Fruit fly (Drosophila melanogaster) whole organism, embryonic: Measurements from ENCODE around the gene pit.
A peak's percentile ranks its signal among the peaks of the same experiment; 100 is the strongest.

ENCODE experiments used
- CG10209 ChIP-seq: fragments of 200-800 bp; sonication (Bioruptor generic); optimal IDR thresholded peaks from 3 replicates; lab custom pipeline; 2017; ENCODE audit warnings: missing biosample characterization, mild to moderate bottlenecking, missing genetic modification characterization, missing genetic modification reagents
- CG11398 ChIP-seq: fragments of 200-800 bp; sonication (Bioruptor generic); optimal IDR thresholded peaks from 2 replicates; lab custom pipeline; 2016; ENCODE audit warnings: missing biosample characterization, missing genetic modification characterization
- CG13123 ChIP-seq: fragments of 200-800 bp; sonication (Bioruptor generic); optimal IDR thresholded peaks from 2 replicates; lab custom pipeline; 2016; ENCODE audit warnings: missing biosample characterization, missing genetic modification characterization
- CG16863 ChIP-seq: fragments of 200-800 bp; sonication (Bioruptor generic); optimal IDR thresholded peaks from 3 replicates; lab custom pipeline; 2016; ENCODE audit warnings: missing biosample characterization, missing genetic modification characterization
- CG17829 ChIP-seq: fragments of 200-800 bp; optimal IDR thresholded peaks from 2 replicates; lab custom pipeline; 2019; ENCODE audit warnings: missing biosample characterization, mild to moderate bottlenecking, missing genetic modification characterization, moderate library complexity
- CG1792 ChIP-seq: fragments of 200-800 bp; sonication (Bioruptor generic); optimal IDR thresholded peaks from 2 replicates; lab custom pipeline; 2016; ENCODE audit warnings: missing biosample characterization, missing genetic modification characterization
- CG18011 ChIP-seq: fragments of 200-800 bp; sonication (Bioruptor generic); optimal IDR thresholded peaks from 2 replicates; lab custom pipeline; 2017; ENCODE audit warnings: missing biosample characterization, missing genetic modification characterization, mild to moderate bottlenecking, moderate library complexity, missing genotype
- CG4404 ChIP-seq: fragments of 200-800 bp; sonication (Bioruptor generic); IDR thresholded peaks from 2 replicates; pipeline ENCODE4 v1.3.6; 2022; ENCODE audit warnings: missing biosample characterization, missing genetic modification characterization
- CG6765 ChIP-seq: fragments of 200-800 bp; sonication (Bioruptor generic); optimal IDR thresholded peaks from 3 replicates; lab custom pipeline; 2017; ENCODE audit warnings: missing biosample characterization, mild to moderate bottlenecking, missing genetic modification characterization
- CG7963 ChIP-seq: fragments of 200-800 bp; sonication (Bioruptor generic); IDR thresholded peaks from 3 replicates; pipeline ENCODE4 v1.3.6; 2022; ENCODE audit warnings: missing biosample characterization, missing genetic modification characterization; ENCODE audit not compliant: partially characterized antibody
- CG8478 ChIP-seq: fragments of >200 bp; optimal IDR thresholded peaks from 2 replicates; lab custom pipeline; 2018
- Drgx ChIP-seq: fragments of 200-800 bp; sonication (Bioruptor generic); IDR thresholded peaks from 2 replicates; pipeline ENCODE4 v1.3.6; 2022; ENCODE audit warnings: missing biosample characterization, missing genetic modification characterization
- E2f1 ChIP-seq: fragments of 200-800 bp; sonication (Bioruptor generic); IDR thresholded peaks from 2 replicates; pipeline ENCODE4 v1.3.6; 2022; ENCODE audit warnings: missing biosample characterization, missing genetic modification characterization
- E2f2 ChIP-seq: fragments of 200-800 bp; sonication (Bioruptor generic); IDR thresholded peaks from 2 replicates; pipeline ENCODE4 v1.3.6; 2022; ENCODE audit warnings: missing biosample characterization, missing genetic modification characterization
- Fer1 ChIP-seq: fragments of 200-800 bp; sonication (Bioruptor generic); optimal IDR thresholded peaks from 2 replicates; lab custom pipeline; 2017; ENCODE audit warnings: missing biosample characterization, mild to moderate bottlenecking, missing genetic modification characterization
- GATAe ChIP-seq: fragments of 200-800 bp; sonication (Bioruptor generic); conservative IDR thresholded peaks from 2 replicates; pipeline ENCODE4 v1.3.6; 2022; ENCODE audit warnings: missing biosample characterization, missing genetic modification characterization
- H2.0 ChIP-seq: fragments of 200-800 bp; sonication (Bioruptor generic); IDR thresholded peaks from 2 replicates; pipeline ENCODE4 v1.3.6; 2022; ENCODE audit warnings: missing biosample characterization, missing genetic modification characterization
- HHEX ChIP-seq: fragments of 200-800 bp; sonication (Bioruptor generic); optimal IDR thresholded peaks from 3 replicates; lab custom pipeline; 2017; ENCODE audit warnings: missing biosample characterization, mild to moderate bottlenecking, missing genetic modification characterization, missing genetic modification reagents
- Lhr ChIP-seq: fragments of 200-800 bp; sonication (Bioruptor generic); optimal IDR thresholded peaks from 3 replicates; lab custom pipeline; 2017; ENCODE audit warnings: mild to moderate bottlenecking, missing biosample characterization, missing genetic modification reagents, missing genetic modification characterization
- Neu2 ChIP-seq: fragments of 200-800 bp; sonication (Bioruptor generic); optimal IDR thresholded peaks from 3 replicates; lab custom pipeline; 2016; ENCODE audit warnings: missing biosample characterization, missing genetic modification characterization, borderline replicate concordance
- Nf-YC ChIP-seq: fragments of 200-800 bp; optimal IDR thresholded peaks from 3 replicates; lab custom pipeline; 2019; ENCODE audit warnings: missing biosample characterization, mild to moderate bottlenecking, missing genetic modification characterization, moderate library complexity
- PHDP ChIP-seq: fragments of 200-800 bp; sonication (Bioruptor generic); optimal IDR thresholded peaks from 3 replicates; lab custom pipeline; 2018; ENCODE audit warnings: missing biosample characterization, mild to moderate bottlenecking, missing genetic modification characterization, moderate library complexity
- Poxn ChIP-seq: fragments of 200-800 bp; sonication (Bioruptor generic); IDR thresholded peaks from 2 replicates; pipeline ENCODE4 v1.3.6; 2022; ENCODE audit warnings: missing biosample characterization, missing genetic modification characterization
- Ptx1 ChIP-seq: fragments of 200-800 bp; sonication (Bioruptor generic); IDR thresholded peaks from 2 replicates; pipeline ENCODE4 v1.3.6; 2022; ENCODE audit warnings: missing biosample characterization, missing genetic modification characterization
- Rx ChIP-seq: fragments of 200-800 bp; sonication (Bioruptor generic); IDR thresholded peaks from 2 replicates; pipeline ENCODE4 v1.3.6; 2022; ENCODE audit warnings: missing biosample characterization, missing genetic modification characterization
- Sin3A ChIP-seq: fragments of >200 bp; optimal IDR thresholded peaks from 2 replicates; lab custom pipeline; 2018
- Sox100B ChIP-seq: fragments of 200-800 bp; sonication (Bioruptor generic); optimal IDR thresholded peaks from 3 replicates; lab custom pipeline; 2018; ENCODE audit warnings: missing biosample characterization, mild to moderate bottlenecking, missing genetic modification characterization
- Sry-β ChIP-seq: fragments of 200-800 bp; sonication (Bioruptor generic); optimal IDR thresholded peaks from 2 replicates; lab custom pipeline; 2018; ENCODE audit warnings: missing biosample characterization, mild to moderate bottlenecking, missing genetic modification characterization, moderate library complexity
- ac ChIP-seq: fragments of 200-800 bp; sonication (Bioruptor generic); optimal IDR thresholded peaks from 3 replicates; lab custom pipeline; 2017; ENCODE audit warnings: missing biosample characterization, mild to moderate bottlenecking, missing genetic modification characterization
- ara ChIP-seq: fragments of 200-800 bp; sonication (Bioruptor generic); IDR thresholded peaks from 2 replicates; pipeline ENCODE4 v1.3.6; 2022; ENCODE audit warnings: missing biosample characterization, missing genetic modification characterization
- ase ChIP-seq: fragments of 200-800 bp; sonication (Bioruptor generic); IDR thresholded peaks from 3 replicates; pipeline ENCODE4 v1.3.6; 2022; ENCODE audit warnings: missing biosample characterization, missing genetic modification characterization
- br ChIP-seq: fragments of >200 bp; optimal IDR thresholded peaks from 2 replicates; lab custom pipeline; 2017
- corto ChIP-seq: fragments of 200-800 bp; sonication (Bioruptor generic); optimal IDR thresholded peaks from 2 replicates; lab custom pipeline; 2016; ENCODE audit warnings: missing biosample characterization, mild to moderate bottlenecking, missing genetic modification characterization, moderate library complexity
- gce ChIP-seq: fragments of 200-800 bp; sonication (Bioruptor generic); IDR thresholded peaks from 3 replicates; pipeline ENCODE4 v1.3.6; 2022; ENCODE audit warnings: missing biosample characterization, missing genetic modification characterization
- gcm2 ChIP-seq: fragments of 200-800 bp; sonication (Bioruptor generic); optimal IDR thresholded peaks from 2 replicates; lab custom pipeline; 2016; ENCODE audit warnings: missing biosample characterization, missing genetic modification characterization
- grau ChIP-seq: fragments of 200-800 bp; optimal IDR thresholded peaks from 3 replicates; lab custom pipeline; 2019; ENCODE audit warnings: missing biosample characterization, mild to moderate bottlenecking, missing genetic modification characterization, moderate library complexity
- gt ChIP-seq: fragments of 200-800 bp; sonication (Bioruptor generic); IDR thresholded peaks from 2 replicates; pipeline ENCODE4 v1.3.6; 2022; ENCODE audit warnings: missing biosample characterization, missing genetic modification characterization
- jumu ChIP-seq: fragments of 200-800 bp; sonication (Bioruptor generic); optimal IDR thresholded peaks from 3 replicates; lab custom pipeline; 2016; ENCODE audit warnings: missing biosample characterization, missing genetic modification characterization
- knrl ChIP-seq: fragments of 200-800 bp; sonication (Bioruptor generic); IDR thresholded peaks from 3 replicates; pipeline ENCODE4 v1.3.6; 2022; ENCODE audit warnings: missing biosample characterization, missing genetic modification characterization; ENCODE audit not compliant: partially characterized antibody
- nerfin-1 ChIP-seq: fragments of 200-800 bp; sonication (Bioruptor generic); optimal IDR thresholded peaks from 3 replicates; lab custom pipeline; 2019; ENCODE audit warnings: missing biosample characterization, mild to moderate bottlenecking, missing genetic modification characterization, moderate library complexity
- pan ChIP-seq, 4 experiments: fragments of >200 bp in 3 of 4; fragments of 200-800 bp in 1 of 4; sonication (Bioruptor generic) in 1 of 4; optimal IDR thresholded peaks in 3 of 4; IDR thresholded peaks in 1 of 4; 2 replicates each; pipeline versions ENCODE4 v1.3.6 to Lab custom; 2017 to 2022; ENCODE audit warnings: missing biosample characterization in 2 of 4, missing genetic modification characterization in 2 of 4, mixed read lengths in 1 of 4
- peb ChIP-seq: fragments of 200-800 bp; sonication (Bioruptor generic); IDR thresholded peaks from 2 replicates; pipeline ENCODE4 v1.3.6; 2022; ENCODE audit warnings: missing biosample characterization, missing genetic modification characterization
- pho ChIP-seq: fragments of 200-800 bp; sonication (Bioruptor generic); optimal IDR thresholded peaks from 2 replicates; lab custom pipeline; 2016; ENCODE audit warnings: missing biosample characterization, missing genetic modification characterization
- prd ChIP-seq, 3 experiments: fragments of >200 bp in 2 of 3; fragments of 200-800 bp in 1 of 3; sonication (Bioruptor generic) in 1 of 3; optimal IDR thresholded peaks in 2 of 3; IDR thresholded peaks in 1 of 3; 2 replicates in 2 of 3; 3 replicates in 1 of 3; pipeline versions ENCODE4 v1.3.6 to Lab custom; 2017 to 2022; ENCODE audit warnings: missing biosample characterization in 1 of 3, missing genetic modification characterization in 1 of 3
- pzg ChIP-seq: fragments of 200-800 bp; sonication (Bioruptor generic); optimal IDR thresholded peaks from 3 replicates; lab custom pipeline; 2018; ENCODE audit warnings: missing biosample characterization, mild to moderate bottlenecking, missing genetic modification characterization, moderate library complexity
- rib ChIP-seq: fragments of 200-800 bp; sonication (Bioruptor generic); IDR thresholded peaks from 2 replicates; pipeline ENCODE4 v1.3.6; 2022; ENCODE audit warnings: missing biosample characterization, missing genetic modification characterization
- sima ChIP-seq: fragments of 200-800 bp; sonication (Bioruptor generic); optimal IDR thresholded peaks from 2 replicates; lab custom pipeline; 2016; ENCODE audit warnings: missing biosample characterization, missing genetic modification characterization
- slou ChIP-seq: fragments of 200-800 bp; sonication (Bioruptor generic); optimal IDR thresholded peaks from 3 replicates; lab custom pipeline; 2016; ENCODE audit warnings: missing biosample characterization, missing genetic modification characterization
- tup ChIP-seq: fragments of 200-800 bp; sonication (Bioruptor generic); optimal IDR thresholded peaks from 2 replicates; lab custom pipeline; 2016; ENCODE audit warnings: missing biosample characterization, mild to moderate bottlenecking, missing genetic modification characterization, moderate library complexity
- zen2 ChIP-seq: fragments of 200-800 bp; sonication (Bioruptor generic); IDR thresholded peaks from 3 replicates; pipeline ENCODE4 v1.3.6; 2022; ENCODE audit warnings: missing biosample characterization, missing genetic modification characterization; ENCODE audit not compliant: partially characterized antibody
- zfh1 ChIP-seq: fragments of 200-800 bp; sonication (Bioruptor generic); IDR thresholded peaks from 3 replicates; pipeline ENCODE4 v1.3.6; 2022; ENCODE audit warnings: missing biosample characterization, missing genetic modification characterization

The pit gene

dm6 chr3R:22025320-22025719, 8.8 kb upstream of the pit start, which contains the start of gene CG6028 (continued):
- TF ChIP-seq ac (no peak), corto (GFP tag; lab: Kevin White, UChicago) (no peak), gt (GFP tag; lab: Robert Waterston, UW) (no peak), slou (no peak), CG1792 (GFP tag; lab: Kevin White, UChicago) (no peak), prd (optimal IDR thresholded peaks at IDR 0.05; lab: Kevin White, UChicago) (no peak), prd (GFP tag; IDR thresholded peaks at IDR 0.05; lab: Robert Waterston, UW) (no peak), gcm2 (no peak), Sry-β (GFP tag; lab: Kevin White, UChicago) (no peak), CG10209 (GFP tag; lab: Kevin White, UChicago) (no peak), grau (peak; percentile 18), E2f2 (GFP tag; lab: Robert Waterston, UW) (no peak; the same call in 1 of the 2 replicates), Lhr (GFP tag; lab: Kevin White, UChicago) (no peak), knrl (no peak), Sox100B (GFP tag; lab: Kevin White, UChicago) (no peak), PHDP (tag; lab: Kevin White, UChicago) (peak; percentile 12), Fer1 (GFP tag; lab: Kevin White, UChicago) (no peak), ase (GFP tag; lab: Robert Waterston, UW) (0 out of 3 replicates have a peak, but pooled peaks have one; percentile 11), H2.0 (GFP tag; lab: Robert Waterston, UW) (0 out of 2 replicates have a peak, but pooled peaks have one; percentile 34), CG4404 (no peak), CG6765 (GFP tag; lab: Kevin White, UChicago) (peak; percentile 22), Drgx (GFP tag; lab: Robert Waterston, UW) (peak; percentile 33; the same call in 1 of the 2 replicates), sima (no peak), CG17829 (tag; lab: Kevin White, UChicago) (no peak), nerfin-1 (no peak), pan (optimal IDR thresholded peaks at IDR 0.05; lab: Kevin White, UChicago) (no peak), pan (GFP tag; optimal IDR thresholded peaks at IDR 0.05 in 1 of 2, IDR thresholded peaks at IDR 0.05 in 1 of 2) (peak in 1 of 2 experiments; percentile 16), Neu2 (GFP tag; lab: Kevin White, UChicago) (no peak), gce (no peak), Nf-YC (tag; lab: Kevin White, UChicago) (no peak), CG16863 (GFP tag; lab: Kevin White, UChicago) (no peak), E2f1 (GFP tag; lab: Robert Waterston, UW) (no peak), Sin3A (lab: Kevin White, UChicago) (no peak), zen2 (GFP tag; lab: Robert Waterston, UW) (no peak), CG18011 (GFP tag; lab: Kevin White, UChicago) (no peak), pho (GFP tag; lab: Kevin White, UChicago) (no peak), pzg (GFP tag; lab: Kevin White, UChicago) (peak; percentile 32), HHEX (GFP tag; lab: Kevin White, UChicago) (no peak), CG13123 (GFP tag; lab: Kevin White, UChicago) (no peak), tup (GFP tag; lab: Kevin White, UChicago) (no peak), jumu (GFP tag; lab: Kevin White, UChicago) (no peak), CG11398 (GFP tag; lab: Kevin White, UChicago) (no peak), rib (no peak), CG8478 (lab: Kevin White, UChicago) (no peak), zfh1 (GFP tag; lab: Robert Waterston, UW) (no peak; the same call in 2 of the 3 replicates), Poxn (GFP tag; lab: Robert Waterston, UW) (no peak), peb (GFP tag; lab: Robert Waterston, UW) (no peak), CG7963 (GFP tag; lab: Robert Waterston, UW) (no peak), Ptx1 (0 out of 2 replicates have a peak, but pooled peaks have one; percentile 27), br (lab: Kevin White, UChicago) (no peak), ara (no peak), GATAe (no peak), Rx (no peak)
